Fruit fly (Drosophila melanogaster) whole organism, embryonic: ENCODE results near the gene Cul6.

Experiments used
- Atf3 ChIP-seq: fragments of 200-800 bp; sonication (Bioruptor generic); optimal IDR thresholded peaks from 3 replicates; lab custom pipeline; 2016; ENCODE audit warnings: missing biosample characterization, missing genetic modification characterization
- CG10959 ChIP-seq: fragments of 200-800 bp; sonication (Bioruptor generic); IDR thresholded peaks from 2 replicates; pipeline ENCODE4 v1.3.6; 2022; ENCODE audit warnings: missing biosample characterization, missing genetic modification characterization
- CG12104 ChIP-seq: fragments of 200-800 bp; sonication (Bioruptor generic); optimal IDR thresholded peaks from 3 replicates; lab custom pipeline; 2016; ENCODE audit warnings: missing biosample characterization, missing genetic modification characterization
- CG12219 ChIP-seq: fragments of 200-800 bp; sonication (Bioruptor generic); optimal IDR thresholded peaks from 3 replicates; lab custom pipeline; 2018; ENCODE audit warnings: missing biosample characterization, mild to moderate bottlenecking, missing genetic modification characterization
- CG12744 ChIP-seq: fragments of 200-800 bp; sonication (Bioruptor generic); optimal IDR thresholded peaks from 2 replicates; lab custom pipeline; 2016; ENCODE audit warnings: missing biosample characterization, missing genetic modification characterization
- CG13123 ChIP-seq: fragments of 200-800 bp; sonication (Bioruptor generic); optimal IDR thresholded peaks from 2 replicates; lab custom pipeline; 2016; ENCODE audit warnings: missing biosample characterization, missing genetic modification characterization
- CG15073 ChIP-seq: fragments of 200-800 bp; sonication (Bioruptor generic); optimal IDR thresholded peaks from 2 replicates; lab custom pipeline; 2016; ENCODE audit warnings: missing biosample characterization, missing genetic modification characterization
- CG1602 ChIP-seq: fragments of 200-800 bp; sonication (Bioruptor generic); optimal IDR thresholded peaks from 3 replicates; lab custom pipeline; 2016; ENCODE audit warnings: missing biosample characterization, missing genetic modification characterization
- CG17829 ChIP-seq: fragments of 200-800 bp; optimal IDR thresholded peaks from 2 replicates; lab custom pipeline; 2019; ENCODE audit warnings: missing biosample characterization, mild to moderate bottlenecking, missing genetic modification characterization, moderate library complexity
- CG18619 ChIP-seq: fragments of 200-800 bp; sonication (Bioruptor generic); optimal IDR thresholded peaks from 3 replicates; lab custom pipeline; 2017; ENCODE audit warnings: missing biosample characterization, mild to moderate bottlenecking, missing genetic modification characterization
- CG30020 ChIP-seq: fragments of 200-800 bp; optimal IDR thresholded peaks from 2 replicates; lab custom pipeline; 2019; ENCODE audit warnings: missing biosample characterization, mild to moderate bottlenecking, missing genetic modification characterization, moderate library complexity
- CG30403 ChIP-seq: fragments of 200-800 bp; sonication (Bioruptor generic); optimal IDR thresholded peaks from 3 replicates; lab custom pipeline; 2016; ENCODE audit warnings: missing biosample characterization, missing genetic modification characterization
- CG34224 ChIP-seq: fragments of 200-800 bp; sonication (Bioruptor generic); IDR thresholded peaks from 3 replicates; pipeline ENCODE4 v1.3.6; 2022; ENCODE audit warnings: missing biosample characterization, missing genetic modification characterization; ENCODE audit not compliant: partially characterized antibody
- CG3847 ChIP-seq: fragments of 200-800 bp; sonication (Bioruptor generic); IDR thresholded peaks from 2 replicates; pipeline ENCODE4 v1.3.6; 2022; ENCODE audit warnings: missing biosample characterization, missing genetic modification characterization
- CG43689 ChIP-seq: fragments of 200-800 bp; sonication (Bioruptor generic); IDR thresholded peaks from 2 replicates; pipeline ENCODE4 v1.3.6; 2022; ENCODE audit warnings: missing biosample characterization, missing genetic modification characterization
- CG5180 ChIP-seq: fragments of 200-800 bp; sonication (Bioruptor generic); optimal IDR thresholded peaks from 3 replicates; lab custom pipeline; 2017; ENCODE audit warnings: missing biosample characterization, missing genetic modification characterization, mild to moderate bottlenecking, moderate library complexity, missing genetic modification reagents
- CG6791 ChIP-seq: fragments of 200-800 bp; sonication (Bioruptor generic); IDR thresholded peaks from 3 replicates; pipeline ENCODE4 v1.3.6; 2022; ENCODE audit warnings: missing biosample characterization, missing genetic modification characterization; ENCODE audit not compliant: partially characterized antibody
- CG7745 ChIP-seq: fragments of 200-800 bp; sonication (Bioruptor generic); optimal IDR thresholded peaks from 2 replicates; lab custom pipeline; 2018; ENCODE audit warnings: missing biosample characterization, mild to moderate bottlenecking, missing genetic modification characterization, moderate library complexity
- CG8359 ChIP-seq: fragments of 200-800 bp; sonication (Bioruptor generic); optimal IDR thresholded peaks from 2 replicates; lab custom pipeline; 2017; ENCODE audit warnings: missing biosample characterization, mild to moderate bottlenecking, missing genetic modification characterization, borderline replicate concordance
- CkIIα-i1 ChIP-seq: fragments of 200-800 bp; sonication (Bioruptor generic); IDR thresholded peaks from 2 replicates; pipeline ENCODE4 v1.3.6; 2022; ENCODE audit warnings: missing biosample characterization, missing genetic modification characterization
- CoRest ChIP-seq: fragments of 200-800 bp; sonication (Bioruptor generic); optimal IDR thresholded peaks from 3 replicates; lab custom pipeline; 2018; ENCODE audit warnings: missing biosample characterization, mild to moderate bottlenecking, missing genetic modification characterization, moderate library complexity
- D19A ChIP-seq: fragments of 200-800 bp; optimal IDR thresholded peaks from 3 replicates; lab custom pipeline; 2019; ENCODE audit warnings: missing biosample characterization, mild to moderate bottlenecking, missing genetic modification characterization, moderate library complexity
- Dbx ChIP-seq: fragments of 200-800 bp; sonication (Bioruptor generic); IDR thresholded peaks from 3 replicates; pipeline ENCODE4 v1.3.6; 2022; ENCODE audit warnings: missing biosample characterization, missing genetic modification characterization
- Fer2 ChIP-seq: fragments of 200-800 bp; sonication (Bioruptor generic); optimal IDR thresholded peaks from 2 replicates; lab custom pipeline; 2018; ENCODE audit warnings: missing biosample characterization, mild to moderate bottlenecking, missing genetic modification characterization, moderate library complexity
- HLHmδ ChIP-seq: fragments of 200-800 bp; sonication (Bioruptor generic); optimal IDR thresholded peaks from 2 replicates; lab custom pipeline; 2018; ENCODE audit warnings: missing biosample characterization, mild to moderate bottlenecking, missing genetic modification characterization, moderate library complexity
- Hsf ChIP-seq: fragments of 200-800 bp; sonication (Bioruptor generic); optimal IDR thresholded peaks from 3 replicates; lab custom pipeline; 2016; ENCODE audit warnings: missing biosample characterization, missing genetic modification characterization
- Kr ChIP-seq: fragments of 200-800 bp; sonication (Bioruptor generic); optimal IDR thresholded peaks from 2 replicates; lab custom pipeline; 2017; ENCODE audit warnings: missing biosample characterization, mild to moderate bottlenecking, missing genetic modification characterization
- Oli ChIP-seq: fragments of 200-800 bp; sonication (Bioruptor generic); optimal IDR thresholded peaks from 2 replicates; lab custom pipeline; 2018; ENCODE audit warnings: missing biosample characterization, mild to moderate bottlenecking, missing genetic modification characterization, moderate library complexity
- Rx ChIP-seq: fragments of 200-800 bp; sonication (Bioruptor generic); IDR thresholded peaks from 2 replicates; pipeline ENCODE4 v1.3.6; 2022; ENCODE audit warnings: missing biosample characterization, missing genetic modification characterization
- Sox102F ChIP-seq: fragments of 200-800 bp; sonication (Bioruptor generic); optimal IDR thresholded peaks from 2 replicates; lab custom pipeline; 2018; ENCODE audit warnings: missing biosample characterization, mild to moderate bottlenecking, missing genetic modification characterization, moderate library complexity
- Ssrp ChIP-seq: fragments of 200-800 bp; sonication (Bioruptor generic); optimal IDR thresholded peaks from 2 replicates; lab custom pipeline; 2018; ENCODE audit warnings: missing biosample characterization, mild to moderate bottlenecking, missing genetic modification characterization, moderate library complexity
- bab2 ChIP-seq: fragments of 200-800 bp; sonication (Bioruptor generic); optimal IDR thresholded peaks from 2 replicates; lab custom pipeline; 2016; ENCODE audit warnings: missing biosample characterization, missing genetic modification characterization
- bcd ChIP-seq: fragments of 200-800 bp; sonication (Bioruptor generic); optimal IDR thresholded peaks from 2 replicates; lab custom pipeline; 2017; ENCODE audit warnings: missing biosample characterization, mild to moderate bottlenecking, missing genetic modification characterization
- bsh ChIP-seq, 2 experiments: fragments of 200-800 bp; sonication (Bioruptor generic); optimal IDR thresholded peaks; 2 replicates each; lab custom pipeline; 2017 to 2018; ENCODE audit warnings: mild to moderate bottlenecking in 2 of 2, missing biosample characterization in 2 of 2, missing genetic modification characterization in 2 of 2, moderate library complexity in 1 of 2
- chinmo ChIP-seq: fragments of 200-800 bp; sonication (Bioruptor generic); IDR thresholded peaks from 4 replicates; pipeline ENCODE4 v1.3.6; 2022; ENCODE audit warnings: missing biosample characterization, missing genetic modification characterization; ENCODE audit not compliant: partially characterized antibody
- dm ChIP-seq: fragments of 200-800 bp; sonication (Bioruptor generic); optimal IDR thresholded peaks from 3 replicates; lab custom pipeline; 2016; ENCODE audit warnings: missing biosample characterization, missing genetic modification characterization
- lbe ChIP-seq: fragments of 200-800 bp; sonication (Bioruptor generic); optimal IDR thresholded peaks from 2 replicates; lab custom pipeline; 2016; ENCODE audit warnings: missing biosample characterization, mild to moderate bottlenecking, missing genetic modification characterization
- rib ChIP-seq: fragments of 200-800 bp; sonication (Bioruptor generic); IDR thresholded peaks from 2 replicates; pipeline ENCODE4 v1.3.6; 2022; ENCODE audit warnings: missing biosample characterization, missing genetic modification characterization
- salm ChIP-seq: fragments of 200-800 bp; sonication (Bioruptor generic); optimal IDR thresholded peaks from 2 replicates; lab custom pipeline; 2018; ENCODE audit warnings: missing biosample characterization, mild to moderate bottlenecking, missing genetic modification characterization
- sna ChIP-seq: fragments of 200-800 bp; sonication (Bioruptor generic); IDR thresholded peaks from 2 replicates; pipeline ENCODE4 v1.3.6; 2022; ENCODE audit warnings: missing biosample characterization, missing genetic modification characterization; ENCODE audit not compliant: partially characterized antibody
- stc ChIP-seq: fragments of 200-800 bp; sonication (Bioruptor generic); IDR thresholded peaks from 2 replicates; pipeline ENCODE4 v1.3.6; 2022; ENCODE audit warnings: missing biosample characterization, missing genetic modification characterization
- twi ChIP-seq: fragments of 200-800 bp; optimal IDR thresholded peaks from 2 replicates; lab custom pipeline; 2019; ENCODE audit warnings: missing biosample characterization, mild to moderate bottlenecking, missing genetic modification characterization, moderate library complexity
- unc-4 ChIP-seq: fragments of 200-800 bp; sonication (Bioruptor generic); IDR thresholded peaks from 2 replicates; pipeline ENCODE4 v1.3.6; 2022; ENCODE audit warnings: missing biosample characterization, missing genetic modification characterization; ENCODE audit not compliant: partially characterized antibody
- vnd ChIP-seq: fragments of 200-800 bp; sonication (Bioruptor generic); IDR thresholded peaks from 3 replicates; pipeline ENCODE4 v1.3.6; 2022; ENCODE audit warnings: missing biosample characterization, missing genetic modification characterization; ENCODE audit not compliant: partially characterized antibody
- zen2 ChIP-seq: fragments of 200-800 bp; sonication (Bioruptor generic); IDR thresholded peaks from 3 replicates; pipeline ENCODE4 v1.3.6; 2022; ENCODE audit warnings: missing biosample characterization, missing genetic modification characterization; ENCODE audit not compliant: partially characterized antibody

Cul6 gene

DNA sequence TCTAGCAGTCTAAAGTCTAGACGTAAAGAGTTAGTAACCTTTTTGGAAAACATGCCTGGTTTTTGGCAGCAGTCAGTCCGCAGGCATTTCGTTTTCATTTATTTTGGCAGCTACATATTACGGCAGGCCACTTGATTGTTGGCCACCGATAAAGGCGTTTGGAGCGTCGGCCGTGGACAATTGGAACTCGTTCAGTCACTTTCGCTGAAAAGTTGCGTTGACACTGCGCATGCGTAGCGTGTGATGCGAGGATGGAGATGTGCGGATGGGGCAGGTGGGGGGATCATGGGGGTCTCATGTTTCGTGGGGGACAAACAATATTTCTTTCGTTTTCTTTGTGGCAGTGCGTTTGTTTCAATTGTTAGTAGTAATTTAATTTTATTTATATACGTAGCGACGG, 15.4 kb upstream of the Cul6 start (continued):
- TF ChIP-seq twi (tag; lab: Kevin White, UChicago) (no peak), bcd (GFP tag; lab: Kevin White, UChicago) (no peak), CG10959 (no peak), stc (GFP tag; lab: Robert Waterston, UW) (no peak)

DNA sequence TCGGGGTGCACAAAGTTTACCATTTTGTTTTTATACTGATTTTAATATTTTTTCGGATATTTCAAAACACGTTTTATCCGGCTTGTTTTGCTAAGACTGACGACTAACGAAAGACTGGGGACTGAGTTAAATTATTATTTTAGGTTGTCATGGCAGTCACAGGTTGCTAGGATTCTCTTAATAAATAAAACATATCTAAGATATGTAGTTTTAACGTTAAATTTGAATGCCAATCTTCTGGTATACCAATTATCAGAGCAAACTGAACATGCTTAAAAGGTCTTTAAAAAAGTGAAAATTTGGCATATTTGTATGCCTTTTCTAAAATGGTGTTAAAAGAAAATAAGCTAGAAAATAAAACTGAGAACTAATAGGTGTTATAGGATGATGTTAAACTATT, 14.9 kb upstream of the Cul6 start, which contains the start of gene Zmynd10:
Zmynd10 (minus strand) TSS at position 101 of the 400 bp plus-strand sequence.
- TF ChIP-seq bab2 (GFP tag; lab: Kevin White, UChicago) = no peak
- TF ChIP-seq CG6791 (GFP tag; lab: Robert Waterston, UW) = no peak
- no peak for TF ChIP-seq unc-4 (GFP tag; lab: Robert Waterston, UW)
- no peak for TF ChIP-seq D19A (tag; lab: Kevin White, UChicago)
- TF ChIP-seq CG43689 = no peak
- no peak for TF ChIP-seq Sox102F (GFP tag; lab: Kevin White, UChicago)
- no peak for TF ChIP-seq vnd (GFP tag; lab: Robert Waterston, UW)
- TF ChIP-seq zen2 (GFP tag; lab: Robert Waterston, UW) = no peak
- TF ChIP-seq CG34224 (GFP tag; lab: Robert Waterston, UW) = no peak
- TF ChIP-seq sna (GFP tag; lab: Robert Waterston, UW) = no peak
- no peak for TF ChIP-seq CG12744 (GFP tag; lab: Kevin White, UChicago)
- TF ChIP-seq dm = no peak
- no peak for TF ChIP-seq CG12104 (GFP tag; lab: Kevin White, UChicago)

DNA sequence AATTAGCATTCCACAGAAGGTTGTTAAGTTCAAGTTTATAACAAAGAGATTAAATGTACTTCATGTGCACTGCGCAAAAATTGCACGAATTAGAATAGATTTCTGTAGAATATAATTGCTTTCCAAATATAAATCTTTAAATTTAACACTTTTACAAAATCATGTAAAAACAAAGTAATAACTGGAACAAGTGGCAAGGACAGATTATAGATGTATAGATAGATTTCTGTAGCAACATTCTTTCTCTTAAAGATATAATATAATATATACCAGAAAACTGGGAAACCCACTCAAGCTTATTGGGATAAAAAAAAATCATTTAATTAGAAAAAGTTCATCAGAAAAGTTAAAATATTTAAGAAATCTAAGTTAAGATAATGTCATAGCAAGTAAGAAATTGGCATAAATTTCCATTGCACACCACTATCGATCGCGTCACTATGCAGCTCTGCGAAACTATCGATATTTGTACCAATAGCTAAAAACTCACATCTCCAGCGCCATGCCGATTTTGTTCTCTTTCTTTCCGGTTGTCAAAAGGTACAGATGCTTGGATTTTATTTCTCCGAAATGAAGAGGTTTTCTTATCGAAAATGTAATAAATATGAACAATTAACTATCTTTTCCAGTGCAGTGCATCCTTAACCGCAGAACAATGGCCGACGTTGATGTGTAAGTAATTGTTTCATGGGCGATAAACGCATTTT, 11.5 kb upstream of the Cul6 start, which contains the start of gene RpS12:
RpS12 (plus strand) TSS at position 499 of the 707 bp plus-strand sequence.
- TF ChIP-seq CG7745 (tag; lab: Kevin White, UChicago) (peak; percentile 51), CG30020 (peak; percentile 81), CG1602 (GFP tag; lab: Kevin White, UChicago) (peak; percentile 66), Ssrp (tag; lab: Kevin White, UChicago) (peak; percentile 31), lbe (GFP tag; lab: Kevin White, UChicago) (peak; percentile 67), CG12219 (GFP tag; lab: Kevin White, UChicago) (peak; percentile 72), Oli (tag; lab: Kevin White, UChicago) (peak; percentile 60), CG3847 (GFP tag; lab: Robert Waterston, UW) (peak; percentile 76), CG8359 (GFP tag; lab: Kevin White, UChicago) (peak; percentile 55), HLHmδ (peak; percentile 68), CoRest (tag; lab: Kevin White, UChicago) (peak; percentile 71), chinmo (GFP tag; lab: Robert Waterston, UW) (peak; percentile 60; the same call in 1 of the 4 replicates), Kr (GFP tag; lab: Kevin White, UChicago) (peak; percentile 34), rib (GFP tag; lab: Robert Waterston, UW) (peak; percentile 17; the same call in 1 of the 2 replicates), Dbx (GFP tag; lab: Robert Waterston, UW) (peak; percentile 89; the same call in 2 of the 3 replicates), CG30403 (GFP tag; lab: Kevin White, UChicago) (peak; percentile 73), CG5180 (GFP tag; lab: Kevin White, UChicago) (peak; percentile 37), Rx (GFP tag; lab: Robert Waterston, UW) (peak; percentile 63; the same call in 1 of the 2 replicates), Hsf (GFP tag; lab: Kevin White, UChicago) (peak; percentile 85), bsh (GFP tag; optimal IDR thresholded peaks at IDR 0.05; lab: Kevin White, UChicago) (peak; percentile 43 to 54), CG18619 (GFP tag; lab: Kevin White, UChicago) (peak; percentile 87), CG15073 (GFP tag; lab: Kevin White, UChicago) (no peak), salm (tag; lab: Kevin White, UChicago) (peak; percentile 53), Fer2 (tag; lab: Kevin White, UChicago) (peak; percentile 56), CG13123 (GFP tag; lab: Kevin White, UChicago) (peak; percentile 57), CG17829 (tag; lab: Kevin White, UChicago) (peak; percentile 35), CkIIα-i1 (GFP tag; lab: Robert Waterston, UW) (0 out of 2 replicates have a peak, but pooled peaks have one; percentile 38), Atf3 (GFP tag; lab: Kevin White, UChicago) (peak; percentile 81), zen2 (GFP tag; lab: Robert Waterston, UW) (peak; percentile 20; the same call in 1 of the 3 replicates)
